Worm (Caenorhabditis elegans) whole organism, L1 larva: ENCODE results near the gene F14H3.6.

Experiments
- efl-1 ChIP-seq, 4 experiments: fragments of 150-350 bp; optimal IDR thresholded peaks in 3 of 4; peaks in 1 of 4; 1 replicate in 1 of 4; 2 replicates in 3 of 4; lab custom pipeline; 2014; ENCODE audit warnings: missing biosample characterization in 2 of 4, missing genetic modification characterization in 2 of 4, missing genetic modification reagents in 2 of 4
- fkh-8 ChIP-seq: sonication (generic microtip); optimal IDR thresholded peaks from 2 replicates; lab custom pipeline; 2016; ENCODE audit warnings: mild to moderate bottlenecking, missing genetic modification characterization, missing compliant biosample characterization
- nhr-77 ChIP-seq: fragments of 150-350 bp; optimal IDR thresholded peaks from 2 replicates; lab custom pipeline; 2014; ENCODE audit warnings: missing biosample characterization, missing genetic modification characterization
- sup-37 ChIP-seq: fragments of 200-800 bp; sonication (Bioruptor generic); optimal IDR thresholded peaks from 2 replicates; lab custom pipeline; 2018; ENCODE audit warnings: mild to moderate bottlenecking, missing genetic modification characterization, missing compliant biosample characterization

The F14H3.6 gene

ce11 chrV:16007505-16007904 is 51.2 kb downstream of the F14H3.6 start, which contains the start of gene str-231:
Gene str-231 (minus strand): TSS chrV:16007605.
- TF ChIP-seq nhr-77 (tag; lab: Kevin White, UChicago) = no peak
- no peak for TF ChIP-seq efl-1 (optimal IDR thresholded peaks at IDR 0.05; lab: Kevin White, UChicago)
- peak in 1 of 2 experiments; percentile 45 for TF ChIP-seq efl-1 (GFP tag; optimal IDR thresholded peaks at IDR 0.05 in 1 of 2; lab: Kevin White, UChicago)
- peak; percentile 38 for TF ChIP-seq fkh-8 (tag; lab: Kevin White, UChicago)
- no peak for TF ChIP-seq sup-37
